Fruit fly (Drosophila melanogaster): Measurements from ENCODE around the gene CG1387.

DNA sequence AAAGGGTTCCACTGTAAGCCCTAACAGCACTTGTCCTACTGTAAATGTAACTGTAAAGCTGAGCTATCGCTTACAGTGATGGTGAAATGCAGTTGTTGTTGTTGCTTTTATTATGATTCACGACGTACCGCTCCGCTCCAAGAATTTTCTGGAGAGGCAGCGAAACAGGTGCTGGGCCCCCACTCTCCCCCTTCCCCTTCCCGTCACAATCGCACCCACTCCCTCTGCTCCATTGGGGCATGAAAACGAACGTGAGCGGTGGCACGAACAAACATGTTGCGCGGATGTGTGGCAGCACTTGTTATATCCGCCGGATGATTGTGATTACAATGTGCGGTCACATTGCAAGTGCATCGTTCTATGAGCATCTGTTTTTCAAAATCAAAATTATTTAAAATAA is 34.0 kb downstream of the CG1387 start:
- TF ChIP-seq cas (GFP tag; IDR thresholded peaks at IDR 0.05) (no peak), dan (GFP tag; IDR thresholded peaks at IDR 0.05) (no peak), CG4328 (GFP tag; optimal IDR thresholded peaks at IDR 0.05) (no peak), pros (GFP tag; optimal IDR thresholded peaks at IDR 0.05) (no peak), zen (tag; optimal IDR thresholded peaks at IDR 0.05) (no peak), CG32532 (GFP tag; IDR thresholded peaks at IDR 0.05) (no peak), sug (tag; optimal IDR thresholded peaks at IDR 0.05) (no peak), sc (optimal IDR thresholded peaks at IDR 0.05) (no peak), sc (GFP tag; optimal IDR thresholded peaks at IDR 0.05) (no peak), fd96Cb (tag; optimal IDR thresholded peaks at IDR 0.05) (no peak), chinmo (GFP tag; IDR thresholded peaks at IDR 0.05; ENCODE audit: partially characterized antibody) (no peak), CG8478 (optimal IDR thresholded peaks at IDR 0.05) (no peak)
